Worm (Caenorhabditis elegans): ENCODE measurements around the gene str-101.

Gene str-101

DNA sequence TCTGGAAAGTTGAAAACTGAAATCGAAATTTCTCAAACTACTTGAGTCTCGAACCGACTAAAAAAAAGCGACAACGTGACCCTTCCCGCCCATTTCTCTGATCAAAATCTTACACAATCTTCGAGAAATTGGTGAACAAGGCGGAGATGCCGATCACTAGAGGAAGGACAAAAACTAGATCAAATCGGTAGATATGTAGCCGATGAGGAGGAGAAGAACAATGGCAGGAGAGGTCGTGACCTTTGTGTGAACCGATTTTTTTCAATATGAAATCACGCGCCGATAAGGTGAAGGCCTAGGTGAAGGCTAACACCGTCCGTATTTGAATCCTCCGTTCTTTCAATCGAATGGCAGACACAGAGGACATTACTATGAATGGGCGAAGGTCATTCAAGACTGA, 50.8 kb downstream of the str-101 start (continued):
- TF ChIP-seq hlh-17 (GFP tag; optimal IDR thresholded peaks at IDR 0.05; ENCODE audit: borderline replicate concordance), result no peak
- TF ChIP-seq sox-4 (tag; optimal IDR thresholded peaks at IDR 0.05), result no peak
- TF ChIP-seq egl-13 (tag; optimal IDR thresholded peaks at IDR 0.05), result no peak
- no peak for TF ChIP-seq nhr-28 (tag; optimal IDR thresholded peaks at IDR 0.05)
- TF ChIP-seq nhr-90 (tag; optimal IDR thresholded peaks at IDR 0.05; ENCODE audit: poor library complexity), result peak; percentile 10
- no peak for TF ChIP-seq zag-1 (tag; optimal IDR thresholded peaks at IDR 0.05)
- peak; percentile 67 for TF ChIP-seq blmp-1 (tag; optimal IDR thresholded peaks at IDR 0.05)
- TF ChIP-seq dsc-1 (tag; optimal IDR thresholded peaks at IDR 0.05), result no peak
- TF ChIP-seq nhr-84 (tag; optimal IDR thresholded peaks at IDR 0.05), result no peak
- no peak for TF ChIP-seq ets-5 (GFP tag; IDR thresholded peaks at IDR 0.05)
- no peak for TF ChIP-seq sptf-1 (tag; optimal IDR thresholded peaks at IDR 0.05)
- peak; percentile 28 for TF ChIP-seq nhr-20 (tag; optimal IDR thresholded peaks at IDR 0.05)
- no peak for TF ChIP-seq F16B12.6 (tag; optimal IDR thresholded peaks at IDR 0.05)
- no peak for TF ChIP-seq aly-2 (tag; optimal IDR thresholded peaks at IDR 0.05)
- no peak for TF ChIP-seq alr-1 (tag; optimal IDR thresholded peaks at IDR 0.05; ENCODE audit: borderline replicate concordance)
- no peak for TF ChIP-seq C16A3.4 (tag; optimal IDR thresholded peaks at IDR 0.05)
- TF ChIP-seq tlp-1 (tag; optimal IDR thresholded peaks at IDR 0.05), result no peak
- no peak for TF ChIP-seq unc-30 (tag; optimal IDR thresholded peaks at IDR 0.05)
- no peak for TF ChIP-seq ceh-82 (tag; optimal IDR thresholded peaks at IDR 0.05)
- no peak for TF ChIP-seq pag-3 (tag; optimal IDR thresholded peaks at IDR 0.05; ENCODE audit: borderline replicate concordance, insufficient read depth)
- no peak for TF ChIP-seq ztf-11 (tag; optimal IDR thresholded peaks at IDR 0.05)
- TF ChIP-seq lin-14 (GFP tag; optimal IDR thresholded peaks at IDR 0.05), result peak; percentile 82
- no peak for TF ChIP-seq hlh-4 (tag; optimal IDR thresholded peaks at IDR 0.05)
- no peak for TF ChIP-seq ama-1 (optimal IDR thresholded peaks at IDR 0.05)
- TF ChIP-seq lin-15B (tag; optimal IDR thresholded peaks at IDR 0.05), result no peak
- no peak for TF ChIP-seq fkh-4 (tag; optimal IDR thresholded peaks at IDR 0.05; ENCODE audit: borderline replicate concordance)
- TF ChIP-seq xbp-1 (tag; optimal IDR thresholded peaks at IDR 0.05), result no peak
- no peak for TF ChIP-seq isw-1 (GFP tag; IDR thresholded peaks at IDR 0.05)
- TF ChIP-seq nhr-85 (tag), result peak; percentile 96
- no peak for TF ChIP-seq egl-27 (tag; optimal IDR thresholded peaks at IDR 0.05)
- no peak for TF ChIP-seq zip-4 (GFP tag; optimal IDR thresholded peaks at IDR 0.05)
- no peak for TF ChIP-seq unc-98 (GFP tag; IDR thresholded peaks at IDR 0.05)
- no peak for TF ChIP-seq efl-1 (optimal IDR thresholded peaks at IDR 0.05)
- peak in 1 of 2 experiments; percentile 62 for TF ChIP-seq efl-1 (GFP tag; optimal IDR thresholded peaks at IDR 0.05 in 1 of 2)
- no peak for TF ChIP-seq unc-62 (GFP tag; optimal IDR thresholded peaks at IDR 0.05)
- TF ChIP-seq jun-1 (tag; optimal IDR thresholded peaks at IDR 0.05), result no peak
- TF ChIP-seq mdl-1 (tag; optimal IDR thresholded peaks at IDR 0.05), result no peak
